Worm (Caenorhabditis elegans) whole organism, L1 larva: ENCODE results near the gene fbxb-54.

Source experiments
- F16B12.6 ChIP-seq: fragments of 150-350 bp; optimal IDR thresholded peaks from 2 replicates; lab custom pipeline; 2014; ENCODE audit warnings: missing biosample characterization, missing genetic modification characterization
- alr-1 ChIP-seq: fragments of 200-800 bp; sonication (Bioruptor generic); optimal IDR thresholded peaks from 2 replicates; lab custom pipeline; 2018; ENCODE audit warnings: borderline replicate concordance, mild to moderate bottlenecking, missing genetic modification characterization, missing compliant biosample characterization
- aly-2 ChIP-seq: fragments of 150-350 bp; optimal IDR thresholded peaks from 2 replicates; lab custom pipeline; 2014; ENCODE audit warnings: missing biosample characterization, missing genetic modification characterization
- blmp-1 ChIP-seq: fragments of 150-350 bp; optimal IDR thresholded peaks from 2 replicates; lab custom pipeline; 2014; ENCODE audit warnings: missing biosample characterization, missing genetic modification characterization
- ceh-8 ChIP-seq: fragments of 200-800 bp; sonication (Bioruptor generic); optimal IDR thresholded peaks from 2 replicates; lab custom pipeline; 2018; ENCODE audit warnings: mild to moderate bottlenecking, missing genetic modification characterization, moderate library complexity, missing compliant biosample characterization
- ceh-82 ChIP-seq, 3 experiments: fragments of 150-350 bp in 1 of 3; sonication (generic microtip) in 2 of 3; optimal IDR thresholded peaks; 2 replicates each; lab custom pipeline; 2014 to 2017; ENCODE audit warnings: missing biosample characterization in 3 of 3, missing genetic modification characterization in 3 of 3
- ceh-90 ChIP-seq: sonication (generic microtip); optimal IDR thresholded peaks from 2 replicates; lab custom pipeline; 2016; ENCODE audit warnings: missing genetic modification characterization, missing compliant biosample characterization
- ces-1 ChIP-seq: fragments of 150-350 bp; optimal IDR thresholded peaks from 2 replicates; lab custom pipeline; 2014; ENCODE audit warnings: missing biosample characterization, missing genetic modification reagents, missing genetic modification characterization
- dpl-1 ChIP-seq, 3 experiments: fragments of 150-350 bp in 2 of 3; sonication (generic microtip) in 1 of 3; optimal IDR thresholded peaks; 2 replicates each; lab custom pipeline; 2014 to 2017; ENCODE audit warnings: missing biosample characterization in 3 of 3, missing genetic modification characterization in 3 of 3, missing genetic modification reagents in 3 of 3
- efl-1 ChIP-seq, 4 experiments: fragments of 150-350 bp; optimal IDR thresholded peaks in 3 of 4; peaks in 1 of 4; 1 replicate in 1 of 4; 2 replicates in 3 of 4; lab custom pipeline; 2014; ENCODE audit warnings: missing biosample characterization in 2 of 4, missing genetic modification characterization in 2 of 4, missing genetic modification reagents in 2 of 4
- egl-13 ChIP-seq: sonication (generic microtip); optimal IDR thresholded peaks from 2 replicates; lab custom pipeline; 2016; ENCODE audit warnings: missing genotype, missing genetic modification reagents, missing genetic modification characterization, missing compliant biosample characterization
- egl-27 ChIP-seq, 2 experiments: fragments of 150-350 bp in 1 of 2; sonication (generic microtip); optimal IDR thresholded peaks; 3 replicates each; lab custom pipeline; 2017 to 2018; ENCODE audit warnings: missing biosample characterization in 2 of 2, missing genetic modification characterization in 2 of 2, missing genetic modification reagents in 2 of 2
- elt-2 ChIP-seq: sonication (generic microtip); optimal IDR thresholded peaks from 2 replicates; lab custom pipeline; 2016; ENCODE audit warnings: missing genetic modification characterization, mild to moderate bottlenecking, inconsistent platforms, missing compliant biosample characterization, missing genetic modification reagents
- elt-3 ChIP-seq, 6 experiments: fragments of 150-350 bp in 1 of 6; sonication (generic microtip); optimal IDR thresholded peaks; 2 replicates each; lab custom pipeline; 2017 to 2018; ENCODE audit warnings: missing biosample characterization in 6 of 6, missing genetic modification characterization in 6 of 6, inconsistent platforms in 1 of 6
- fkh-4 ChIP-seq: sonication (generic microtip); optimal IDR thresholded peaks from 2 replicates; lab custom pipeline; 2016; ENCODE audit warnings: missing compliant biosample characterization, missing genetic modification characterization, borderline replicate concordance
- fkh-8 ChIP-seq: sonication (generic microtip); optimal IDR thresholded peaks from 2 replicates; lab custom pipeline; 2016; ENCODE audit warnings: mild to moderate bottlenecking, missing genetic modification characterization, missing compliant biosample characterization
- grh-1 ChIP-seq: fragments of 200-800 bp; sonication (Bioruptor generic); IDR thresholded peaks from 2 replicates; pipeline ENCODE4 v1.3.6; 2022; ENCODE audit warnings: missing genetic modification reagents, missing genetic modification characterization, missing compliant biosample characterization
- hlh-17 ChIP-seq: fragments of 200-800 bp; sonication (Bioruptor generic); optimal IDR thresholded peaks from 2 replicates; lab custom pipeline; 2018; ENCODE audit warnings: missing genetic modification characterization, mild to moderate bottlenecking, missing compliant biosample characterization, moderate library complexity, borderline replicate concordance
- hpl-2 ChIP-seq: fragments of 150-350 bp; optimal IDR thresholded peaks from 2 replicates; lab custom pipeline; 2014; ENCODE audit warnings: missing biosample characterization, missing genetic modification reagents, missing genetic modification characterization
- irx-1 ChIP-seq: sonication (generic microtip); optimal IDR thresholded peaks from 2 replicates; lab custom pipeline; 2016; ENCODE audit warnings: missing genetic modification characterization, missing compliant biosample characterization
- isw-1 ChIP-seq: fragments of 200-800 bp; sonication (Bioruptor generic); IDR thresholded peaks from 2 replicates; pipeline ENCODE4 v1.3.6; 2022; ENCODE audit warnings: missing genetic modification characterization, missing compliant biosample characterization
- jun-1 ChIP-seq: fragments of 150-350 bp; optimal IDR thresholded peaks from 2 replicates; lab custom pipeline; 2014; ENCODE audit warnings: missing biosample characterization, missing genetic modification reagents, missing genetic modification characterization
- lin-13 ChIP-seq: fragments of 150-350 bp; optimal IDR thresholded peaks from 2 replicates; lab custom pipeline; 2014; ENCODE audit warnings: missing biosample characterization, missing genetic modification reagents, missing genetic modification characterization
- lin-14 ChIP-seq: fragments of 200-800 bp; sonication (Bioruptor generic); optimal IDR thresholded peaks from 2 replicates; lab custom pipeline; 2018; ENCODE audit warnings: mild to moderate bottlenecking, missing genetic modification characterization, moderate library complexity, missing compliant biosample characterization
- lin-15B ChIP-seq: fragments of 150-350 bp; sonication (generic microtip); optimal IDR thresholded peaks from 3 replicates; lab custom pipeline; 2014; ENCODE audit warnings: missing biosample characterization, missing genetic modification characterization
- lin-35 ChIP-seq, 2 experiments: fragments of 150-350 bp; optimal IDR thresholded peaks; 2 replicates each; lab custom pipeline; 2014; ENCODE audit warnings: missing biosample characterization in 2 of 2, missing genetic modification characterization in 2 of 2, missing genetic modification reagents in 2 of 2
- lin-39 ChIP-seq: fragments of 150-350 bp; optimal IDR thresholded peaks from 2 replicates; lab custom pipeline; 2014; ENCODE audit warnings: missing biosample characterization, missing genetic modification reagents, missing genetic modification characterization
- lir-3 ChIP-seq: sonication (generic microtip); optimal IDR thresholded peaks from 2 replicates; lab custom pipeline; 2016; ENCODE audit warnings: mild to moderate bottlenecking, missing genetic modification characterization, moderate library complexity, missing compliant biosample characterization; ENCODE audit not compliant: poor library complexity
- lsy-2 ChIP-seq, 2 experiments: fragments of 150-350 bp; optimal IDR thresholded peaks; 2 replicates each; lab custom pipeline; 2014; ENCODE audit warnings: missing biosample characterization in 2 of 2, missing genetic modification characterization in 2 of 2
- mab-9 ChIP-seq: fragments of 200-800 bp; sonication (Bioruptor generic); IDR thresholded peaks from 2 replicates; pipeline ENCODE4 v1.3.6; 2022; ENCODE audit warnings: missing genetic modification reagents, missing genetic modification characterization, missing compliant biosample characterization
- mef-2 ChIP-seq: fragments of 150-350 bp; optimal IDR thresholded peaks from 2 replicates; lab custom pipeline; 2014; ENCODE audit warnings: missing biosample characterization, missing genetic modification characterization
- mep-1 ChIP-seq: fragments of 150-350 bp; optimal IDR thresholded peaks from 2 replicates; lab custom pipeline; 2014; ENCODE audit warnings: missing biosample characterization, missing genetic modification characterization
- nhr-11 ChIP-seq: fragments of 150-350 bp; optimal IDR thresholded peaks from 2 replicates; lab custom pipeline; 2014; ENCODE audit warnings: missing biosample characterization, missing genetic modification characterization
- nhr-20 ChIP-seq: sonication (generic microtip); optimal IDR thresholded peaks from 2 replicates; lab custom pipeline; 2016; ENCODE audit warnings: mild to moderate bottlenecking, missing genetic modification characterization, missing compliant biosample characterization
- nhr-237 ChIP-seq: fragments of 150-350 bp; optimal IDR thresholded peaks from 2 replicates; lab custom pipeline; 2014; ENCODE audit warnings: missing biosample characterization, missing genetic modification characterization
- nhr-28 ChIP-seq: fragments of 150-350 bp; optimal IDR thresholded peaks from 2 replicates; lab custom pipeline; 2014; ENCODE audit warnings: missing biosample characterization, missing genetic modification characterization
- nhr-47 ChIP-seq: sonication (generic microtip); optimal IDR thresholded peaks from 2 replicates; lab custom pipeline; 2016; ENCODE audit warnings: mild to moderate bottlenecking, missing genetic modification characterization, moderate library complexity, missing compliant biosample characterization
- nhr-71 ChIP-seq: sonication (generic microtip); optimal IDR thresholded peaks from 2 replicates; lab custom pipeline; 2016; ENCODE audit warnings: mild to moderate bottlenecking, missing genetic modification characterization, moderate library complexity, missing compliant biosample characterization
- nhr-76 ChIP-seq: sonication (generic microtip); optimal IDR thresholded peaks from 2 replicates; lab custom pipeline; 2017; ENCODE audit warnings: missing biosample characterization, missing genetic modification characterization
- nhr-77 ChIP-seq: fragments of 150-350 bp; optimal IDR thresholded peaks from 2 replicates; lab custom pipeline; 2014; ENCODE audit warnings: missing biosample characterization, missing genetic modification characterization
- pqm-1 ChIP-seq: sonication (generic microtip); optimal IDR thresholded peaks from 3 replicates; lab custom pipeline; 2017; ENCODE audit warnings: missing biosample characterization, missing genetic modification characterization
- sox-4 ChIP-seq: sonication (generic microtip); optimal IDR thresholded peaks from 2 replicates; lab custom pipeline; 2016; ENCODE audit warnings: missing genetic modification characterization, missing compliant biosample characterization
- sptf-1 ChIP-seq: fragments of 150-350 bp; optimal IDR thresholded peaks from 2 replicates; lab custom pipeline; 2014; ENCODE audit warnings: missing biosample characterization, missing genetic modification characterization
- swsn-7 ChIP-seq: sonication (generic microtip); optimal IDR thresholded peaks from 2 replicates; lab custom pipeline; 2016; ENCODE audit warnings: missing genetic modification characterization, missing compliant biosample characterization
- tlp-1 ChIP-seq: fragments of 150-350 bp; optimal IDR thresholded peaks from 2 replicates; lab custom pipeline; 2014; ENCODE audit warnings: missing biosample characterization, missing genetic modification characterization
- unc-130 ChIP-seq: fragments of 150-350 bp; optimal IDR thresholded peaks from 2 replicates; lab custom pipeline; 2017; ENCODE audit warnings: missing biosample characterization, missing genetic modification characterization, inconsistent platforms
- unc-30 ChIP-seq: sonication (generic microtip); optimal IDR thresholded peaks from 2 replicates; lab custom pipeline; 2017; ENCODE audit warnings: missing biosample characterization, missing genetic modification characterization
- unc-86 ChIP-seq: sonication (generic microtip); optimal IDR thresholded peaks from 2 replicates; lab custom pipeline; 2016; ENCODE audit warnings: missing genetic modification characterization, missing compliant biosample characterization
- unc-98 ChIP-seq: fragments of 200-800 bp; sonication (Bioruptor generic); IDR thresholded peaks from 2 replicates; pipeline ENCODE4 v1.3.6; 2022; ENCODE audit warnings: missing genetic modification characterization, missing compliant biosample characterization
- vab-15 ChIP-seq: sonication (generic microtip); optimal IDR thresholded peaks from 2 replicates; lab custom pipeline; 2017; ENCODE audit warnings: missing genotype, mild to moderate bottlenecking, missing genetic modification characterization, missing compliant biosample characterization
- xbp-1 ChIP-seq: sonication (generic microtip); optimal IDR thresholded peaks from 2 replicates; lab custom pipeline; 2016; ENCODE audit warnings: missing genetic modification characterization, missing compliant biosample characterization
- zip-4 ChIP-seq: fragments of 200-800 bp; sonication (Bioruptor generic); optimal IDR thresholded peaks from 2 replicates; lab custom pipeline; 2018; ENCODE audit warnings: mild to moderate bottlenecking, missing genetic modification characterization, moderate library complexity, missing compliant biosample characterization
- ztf-11 ChIP-seq, 2 experiments: sonication (generic microtip); optimal IDR thresholded peaks; 2 replicates each; lab custom pipeline; 2016 to 2017; ENCODE audit warnings: missing genetic modification characterization in 2 of 2, missing biosample characterization in 1 of 2, missing compliant biosample characterization in 1 of 2

fbxb-54 gene

ce11 chrII:1519867-1520266 lies 36.2 kb downstream of the fbxb-54 start:
- TF ChIP-seq egl-13 (tag; lab: Kevin White, UChicago) (peak; percentile 15), hpl-2 (GFP tag; lab: Kevin White, UChicago) (no peak), unc-98 (GFP tag; lab: Robert Waterston, UW) (no peak), efl-1 (optimal IDR thresholded peaks at IDR 0.05; lab: Kevin White, UChicago) (peak; percentile 12 to 20), efl-1 (GFP tag; optimal IDR thresholded peaks at IDR 0.05 in 1 of 2; lab: Kevin White, UChicago) (peak in 1 of 2 experiments; percentile 89), nhr-11 (tag; lab: Kevin White, UChicago) (no peak), lin-39 (tag; lab: Kevin White, UChicago) (no peak), xbp-1 (tag; lab: Kevin White, UChicago) (no peak), ztf-11 (tag; optimal IDR thresholded peaks at IDR 0.05; lab: Kevin White, UChicago) (no peak), ceh-8 (no peak), nhr-76 (no peak), nhr-71 (tag; lab: Kevin White, UChicago) (peak; percentile 35), F16B12.6 (tag; lab: Kevin White, UChicago) (no peak), nhr-47 (tag; lab: Kevin White, UChicago) (peak; percentile 37), grh-1 (no peak), nhr-20 (tag; lab: Kevin White, UChicago) (no peak), jun-1 (tag; lab: Kevin White, UChicago) (no peak), lin-13 (GFP tag; lab: Kevin White, UChicago) (peak; percentile 33), sptf-1 (tag; lab: Kevin White, UChicago) (no peak), irx-1 (tag; lab: Kevin White, UChicago) (no peak), ces-1 (no peak), egl-27 (tag; optimal IDR thresholded peaks at IDR 0.05; lab: Kevin White, UChicago) (no peak), swsn-7 (tag; lab: Kevin White, UChicago) (peak; percentile 7), ceh-90 (tag; lab: Kevin White, UChicago) (no peak), lir-3 (tag; lab: Kevin White, UChicago) (no peak), mep-1 (tag; lab: Kevin White, UChicago) (no peak), alr-1 (no peak), ceh-82 (tag; optimal IDR thresholded peaks at IDR 0.05; lab: Kevin White, UChicago) (peak in 1 of 3 experiments; percentile 13), vab-15 (no peak), nhr-28 (tag; lab: Kevin White, UChicago) (no peak), lsy-2 (tag; optimal IDR thresholded peaks at IDR 0.05; lab: Kevin White, UChicago) (peak in 1 of 2 experiments; percentile 36), fkh-8 (tag; lab: Kevin White, UChicago) (peak; percentile 52), dpl-1 (GFP tag; optimal IDR thresholded peaks at IDR 0.05; lab: Kevin White, UChicago) (peak in 1 of 3 experiments; percentile 20), unc-30 (tag; lab: Kevin White, UChicago) (no peak), nhr-237 (tag; lab: Kevin White, UChicago) (no peak), nhr-77 (tag; lab: Kevin White, UChicago) (no peak), blmp-1 (no peak), hlh-17 (GFP tag; lab: Kevin White, UChicago) (no peak), mab-9 (GFP tag; lab: Robert Waterston, UW) (peak; percentile 51; the same call in 1 of the 2 replicates), unc-86 (no peak), mef-2 (tag; lab: Kevin White, UChicago) (no peak), lin-15B (tag; lab: Kevin White, UChicago) (no peak), aly-2 (tag; lab: Kevin White, UChicago) (no peak), tlp-1 (no peak), elt-2 (tag; lab: Kevin White, UChicago) (no peak), fkh-4 (tag; lab: Kevin White, UChicago) (no peak), lin-35 (GFP tag; optimal IDR thresholded peaks at IDR 0.05; lab: Kevin White, UChicago) (peak in 1 of 2 experiments; percentile 33), lin-14 (no peak), unc-130 (tag; lab: Kevin White, UChicago) (no peak), zip-4 (no peak), sox-4 (no peak), elt-3 (tag; optimal IDR thresholded peaks at IDR 0.05; lab: Kevin White, UChicago) (no peak), pqm-1 (no peak), isw-1 (GFP tag; lab: Robert Waterston, UW) (no peak)
